Worm (Caenorhabditis elegans) whole organism, L1 larva: ENCODE results near the gene Y55B1BL.1.

Experiments used
- C04F5.9 ChIP-seq: sonication (generic microtip); optimal IDR thresholded peaks from 2 replicates; lab custom pipeline; 2016; ENCODE audit warnings: missing genetic modification characterization, missing compliant biosample characterization
- C16A3.4 ChIP-seq: fragments of 150-350 bp; optimal IDR thresholded peaks from 2 replicates; lab custom pipeline; 2014; ENCODE audit warnings: missing biosample characterization, missing genetic modification characterization
- C34B4.2 ChIP-seq: sonication (generic microtip); optimal IDR thresholded peaks from 2 replicates; lab custom pipeline; 2017; ENCODE audit warnings: mild to moderate bottlenecking, missing genetic modification characterization, missing compliant biosample characterization
- F16B12.6 ChIP-seq: fragments of 150-350 bp; optimal IDR thresholded peaks from 2 replicates; lab custom pipeline; 2014; ENCODE audit warnings: missing biosample characterization, missing genetic modification characterization
- Y116A8C.19 ChIP-seq: sonication (generic microtip); optimal IDR thresholded peaks from 2 replicates; lab custom pipeline; 2016; ENCODE audit warnings: missing compliant biosample characterization, missing genetic modification characterization, borderline replicate concordance
- alr-1 ChIP-seq: fragments of 200-800 bp; sonication (Bioruptor generic); optimal IDR thresholded peaks from 2 replicates; lab custom pipeline; 2018; ENCODE audit warnings: borderline replicate concordance, mild to moderate bottlenecking, missing genetic modification characterization, missing compliant biosample characterization
- blmp-1 ChIP-seq: fragments of 150-350 bp; optimal IDR thresholded peaks from 2 replicates; lab custom pipeline; 2014; ENCODE audit warnings: missing biosample characterization, missing genetic modification characterization
- ceh-8 ChIP-seq: fragments of 200-800 bp; sonication (Bioruptor generic); optimal IDR thresholded peaks from 2 replicates; lab custom pipeline; 2018; ENCODE audit warnings: mild to moderate bottlenecking, missing genetic modification characterization, moderate library complexity, missing compliant biosample characterization
- ceh-90 ChIP-seq: sonication (generic microtip); optimal IDR thresholded peaks from 2 replicates; lab custom pipeline; 2016; ENCODE audit warnings: missing genetic modification characterization, missing compliant biosample characterization
- ces-1 ChIP-seq: fragments of 150-350 bp; optimal IDR thresholded peaks from 2 replicates; lab custom pipeline; 2014; ENCODE audit warnings: missing biosample characterization, missing genetic modification reagents, missing genetic modification characterization
- dpl-1 ChIP-seq, 3 experiments: fragments of 150-350 bp in 2 of 3; sonication (generic microtip) in 1 of 3; optimal IDR thresholded peaks; 2 replicates each; lab custom pipeline; 2014 to 2017; ENCODE audit warnings: missing biosample characterization in 3 of 3, missing genetic modification characterization in 3 of 3, missing genetic modification reagents in 3 of 3
- dsc-1 ChIP-seq: sonication (generic microtip); optimal IDR thresholded peaks from 2 replicates; lab custom pipeline; 2016; ENCODE audit warnings: mild to moderate bottlenecking, missing genetic modification characterization, missing compliant biosample characterization
- efl-3 ChIP-seq: fragments of 200-800 bp; sonication (Bioruptor generic); optimal IDR thresholded peaks from 2 replicates; lab custom pipeline; 2018; ENCODE audit warnings: mild to moderate bottlenecking, missing genetic modification characterization, missing compliant biosample characterization
- egl-27 ChIP-seq, 2 experiments: fragments of 150-350 bp in 1 of 2; sonication (generic microtip); optimal IDR thresholded peaks; 3 replicates each; lab custom pipeline; 2017 to 2018; ENCODE audit warnings: missing biosample characterization in 2 of 2, missing genetic modification characterization in 2 of 2, missing genetic modification reagents in 2 of 2
- ets-5 ChIP-seq: fragments of 200-800 bp; sonication (Bioruptor generic); IDR thresholded peaks from 2 replicates; pipeline ENCODE4 v1.3.6; 2022; ENCODE audit warnings: missing genetic modification characterization, missing compliant biosample characterization
- fkh-10 ChIP-seq: sonication (generic microtip); optimal IDR thresholded peaks from 2 replicates; lab custom pipeline; 2017; ENCODE audit warnings: missing biosample characterization, missing genetic modification reagents, missing genetic modification characterization
- fkh-4 ChIP-seq: sonication (generic microtip); optimal IDR thresholded peaks from 2 replicates; lab custom pipeline; 2016; ENCODE audit warnings: missing compliant biosample characterization, missing genetic modification characterization, borderline replicate concordance
- fkh-8 ChIP-seq: sonication (generic microtip); optimal IDR thresholded peaks from 2 replicates; lab custom pipeline; 2016; ENCODE audit warnings: mild to moderate bottlenecking, missing genetic modification characterization, missing compliant biosample characterization
- fos-1 ChIP-seq: fragments of 150-350 bp; optimal IDR thresholded peaks from 2 replicates; lab custom pipeline; 2014; ENCODE audit warnings: missing biosample characterization, missing genetic modification characterization
- grh-1 ChIP-seq: fragments of 200-800 bp; sonication (Bioruptor generic); IDR thresholded peaks from 2 replicates; pipeline ENCODE4 v1.3.6; 2022; ENCODE audit warnings: missing genetic modification reagents, missing genetic modification characterization, missing compliant biosample characterization
- hlh-4 ChIP-seq: sonication (generic microtip); optimal IDR thresholded peaks from 2 replicates; lab custom pipeline; 2016; ENCODE audit warnings: mild to moderate bottlenecking, missing genetic modification characterization, missing compliant biosample characterization
- irx-1 ChIP-seq: sonication (generic microtip); optimal IDR thresholded peaks from 2 replicates; lab custom pipeline; 2016; ENCODE audit warnings: missing genetic modification characterization, missing compliant biosample characterization
- lin-14 ChIP-seq: fragments of 200-800 bp; sonication (Bioruptor generic); optimal IDR thresholded peaks from 2 replicates; lab custom pipeline; 2018; ENCODE audit warnings: mild to moderate bottlenecking, missing genetic modification characterization, moderate library complexity, missing compliant biosample characterization
- lin-15B ChIP-seq: fragments of 150-350 bp; sonication (generic microtip); optimal IDR thresholded peaks from 3 replicates; lab custom pipeline; 2014; ENCODE audit warnings: missing biosample characterization, missing genetic modification characterization
- lin-35 ChIP-seq, 2 experiments: fragments of 150-350 bp; optimal IDR thresholded peaks; 2 replicates each; lab custom pipeline; 2014; ENCODE audit warnings: missing biosample characterization in 2 of 2, missing genetic modification characterization in 2 of 2, missing genetic modification reagents in 2 of 2
- lin-39 ChIP-seq: fragments of 150-350 bp; optimal IDR thresholded peaks from 2 replicates; lab custom pipeline; 2014; ENCODE audit warnings: missing biosample characterization, missing genetic modification reagents, missing genetic modification characterization
- mab-9 ChIP-seq: fragments of 200-800 bp; sonication (Bioruptor generic); IDR thresholded peaks from 2 replicates; pipeline ENCODE4 v1.3.6; 2022; ENCODE audit warnings: missing genetic modification reagents, missing genetic modification characterization, missing compliant biosample characterization
- mep-1 ChIP-seq: fragments of 150-350 bp; optimal IDR thresholded peaks from 2 replicates; lab custom pipeline; 2014; ENCODE audit warnings: missing biosample characterization, missing genetic modification characterization
- nhr-19 ChIP-seq: fragments of 200-800 bp; sonication (Bioruptor generic); conservative IDR thresholded peaks from 2 replicates; pipeline ENCODE4 v1.3.6; 2022; ENCODE audit warnings: missing genetic modification characterization, missing compliant biosample characterization
- nhr-20 ChIP-seq: sonication (generic microtip); optimal IDR thresholded peaks from 2 replicates; lab custom pipeline; 2016; ENCODE audit warnings: mild to moderate bottlenecking, missing genetic modification characterization, missing compliant biosample characterization
- nhr-28 ChIP-seq: fragments of 150-350 bp; optimal IDR thresholded peaks from 2 replicates; lab custom pipeline; 2014; ENCODE audit warnings: missing biosample characterization, missing genetic modification characterization
- nhr-47 ChIP-seq: sonication (generic microtip); optimal IDR thresholded peaks from 2 replicates; lab custom pipeline; 2016; ENCODE audit warnings: mild to moderate bottlenecking, missing genetic modification characterization, moderate library complexity, missing compliant biosample characterization
- nhr-71 ChIP-seq: sonication (generic microtip); optimal IDR thresholded peaks from 2 replicates; lab custom pipeline; 2016; ENCODE audit warnings: mild to moderate bottlenecking, missing genetic modification characterization, moderate library complexity, missing compliant biosample characterization
- nhr-76 ChIP-seq: sonication (generic microtip); optimal IDR thresholded peaks from 2 replicates; lab custom pipeline; 2017; ENCODE audit warnings: missing biosample characterization, missing genetic modification characterization
- nhr-77 ChIP-seq: fragments of 150-350 bp; optimal IDR thresholded peaks from 2 replicates; lab custom pipeline; 2014; ENCODE audit warnings: missing biosample characterization, missing genetic modification characterization
- nhr-84 ChIP-seq: sonication (generic microtip); optimal IDR thresholded peaks from 2 replicates; lab custom pipeline; 2017; ENCODE audit warnings: missing biosample characterization, missing genetic modification characterization
- nhr-85 ChIP-seq: sonication (generic microtip); peaks from one replicate; lab custom pipeline; 2016; ENCODE audit warnings: missing genetic modification characterization, inconsistent platforms, missing compliant biosample characterization
- nhr-90 ChIP-seq: sonication (generic microtip); optimal IDR thresholded peaks from 2 replicates; lab custom pipeline; 2016; ENCODE audit warnings: mild to moderate bottlenecking, missing genetic modification characterization, missing compliant biosample characterization; ENCODE audit not compliant: poor library complexity
- pag-3 ChIP-seq: sonication (generic microtip); optimal IDR thresholded peaks from 2 replicates; lab custom pipeline; 2017; ENCODE audit warnings: missing genetic modification characterization, mild to moderate bottlenecking, missing compliant biosample characterization, antibody characterized with exemption, borderline replicate concordance; ENCODE audit not compliant: insufficient read depth
- pax-3 ChIP-seq: fragments of 200-800 bp; sonication (Bioruptor generic); optimal IDR thresholded peaks from 2 replicates; lab custom pipeline; 2018; ENCODE audit warnings: mild to moderate bottlenecking, missing genetic modification characterization, moderate library complexity, missing compliant biosample characterization
- pqm-1 ChIP-seq: sonication (generic microtip); optimal IDR thresholded peaks from 3 replicates; lab custom pipeline; 2017; ENCODE audit warnings: missing biosample characterization, missing genetic modification characterization
- rnt-1 ChIP-seq: sonication (generic microtip); optimal IDR thresholded peaks from 2 replicates; lab custom pipeline; 2016; ENCODE audit warnings: mild to moderate bottlenecking, missing genetic modification characterization, moderate library complexity, missing compliant biosample characterization
- skn-1 ChIP-seq: fragments of 150-350 bp; optimal IDR thresholded peaks from 2 replicates; lab custom pipeline; 2014; ENCODE audit warnings: missing biosample characterization, missing genetic modification characterization
- snpc-4 ChIP-seq: fragments of 150-350 bp; optimal IDR thresholded peaks from 2 replicates; lab custom pipeline; 2014; ENCODE audit warnings: missing biosample characterization, missing genetic modification characterization
- sptf-1 ChIP-seq: fragments of 150-350 bp; optimal IDR thresholded peaks from 2 replicates; lab custom pipeline; 2014; ENCODE audit warnings: missing biosample characterization, missing genetic modification characterization
- sup-37 ChIP-seq: fragments of 200-800 bp; sonication (Bioruptor generic); optimal IDR thresholded peaks from 2 replicates; lab custom pipeline; 2018; ENCODE audit warnings: mild to moderate bottlenecking, missing genetic modification characterization, missing compliant biosample characterization
- swsn-7 ChIP-seq: sonication (generic microtip); optimal IDR thresholded peaks from 2 replicates; lab custom pipeline; 2016; ENCODE audit warnings: missing genetic modification characterization, missing compliant biosample characterization
- xbp-1 ChIP-seq: sonication (generic microtip); optimal IDR thresholded peaks from 2 replicates; lab custom pipeline; 2016; ENCODE audit warnings: missing genetic modification characterization, missing compliant biosample characterization
- zag-1 ChIP-seq: fragments of 150-350 bp; optimal IDR thresholded peaks from 2 replicates; lab custom pipeline; 2014; ENCODE audit warnings: missing biosample characterization, missing genetic modification characterization
- zip-4 ChIP-seq: fragments of 200-800 bp; sonication (Bioruptor generic); optimal IDR thresholded peaks from 2 replicates; lab custom pipeline; 2018; ENCODE audit warnings: mild to moderate bottlenecking, missing genetic modification characterization, moderate library complexity, missing compliant biosample characterization
- ztf-11 ChIP-seq, 2 experiments: sonication (generic microtip); optimal IDR thresholded peaks; 2 replicates each; lab custom pipeline; 2016 to 2017; ENCODE audit warnings: missing genetic modification characterization in 2 of 2, missing biosample characterization in 1 of 2, missing compliant biosample characterization in 1 of 2
- ztf-4 ChIP-seq: fragments of 150-350 bp; optimal IDR thresholded peaks from 2 replicates; lab custom pipeline; 2014; ENCODE audit warnings: missing biosample characterization, missing genetic modification characterization

The Y55B1BL.1 gene

ce11 chrIII:432988-433387, 30.8 kb downstream of the Y55B1BL.1 start (continued):
- peak in 1 of 2 experiments; percentile 37 for TF ChIP-seq egl-27 (tag; optimal IDR thresholded peaks at IDR 0.05; lab: Kevin White, UChicago)
- TF ChIP-seq nhr-90 (tag; lab: Kevin White, UChicago), result peak; percentile 49
- peak; percentile 46 to 49 for TF ChIP-seq lin-35 (GFP tag; optimal IDR thresholded peaks at IDR 0.05; lab: Kevin White, UChicago)
- no peak for TF ChIP-seq xbp-1 (tag; lab: Kevin White, UChicago)
- no peak for TF ChIP-seq C34B4.2
- peak; percentile 17 for TF ChIP-seq dsc-1 (tag; lab: Kevin White, UChicago)
- TF ChIP-seq lin-39 (tag; lab: Kevin White, UChicago), result no peak
- no peak for TF ChIP-seq nhr-76
- no peak for TF ChIP-seq efl-3 (GFP tag; lab: Kevin White, UChicago)
- TF ChIP-seq fkh-10 (GFP tag; lab: Kevin White, UChicago), result no peak
- peak; percentile 90 for TF ChIP-seq lin-14 (GFP tag; lab: Kevin White, UChicago)
- TF ChIP-seq C04F5.9 (tag; lab: Kevin White, UChicago), result no peak
- TF ChIP-seq swsn-7 (tag; lab: Kevin White, UChicago), result peak; percentile 42
- peak; percentile 70 for TF ChIP-seq rnt-1
- no peak for TF ChIP-seq Y116A8C.19 (tag; lab: Kevin White, UChicago)
- TF ChIP-seq ces-1 (GFP tag; lab: Kevin White, UChicago), result no peak
- no peak for TF ChIP-seq sptf-1
- TF ChIP-seq dpl-1 (GFP tag; optimal IDR thresholded peaks at IDR 0.05; lab: Kevin White, UChicago), result peak; percentile 24 to 45 (median 34)
- TF ChIP-seq mab-9 (GFP tag; lab: Robert Waterston, UW), result no peak
- peak; percentile 9 for TF ChIP-seq C16A3.4 (tag; lab: Kevin White, UChicago)
- peak; percentile 61 for TF ChIP-seq nhr-20
- TF ChIP-seq F16B12.6 (tag; lab: Kevin White, UChicago), result peak; percentile 15
- no peak for TF ChIP-seq nhr-84 (tag; lab: Kevin White, UChicago)
- no peak for TF ChIP-seq pax-3
- peak; percentile 78 for TF ChIP-seq grh-1 (GFP tag; lab: Robert Waterston, UW)
- TF ChIP-seq pag-3 (tag; lab: Kevin White, UChicago), result no peak
- TF ChIP-seq skn-1, result peak; percentile 57
- TF ChIP-seq nhr-28, result no peak
- peak; percentile 45 for TF ChIP-seq ceh-8 (GFP tag; lab: Kevin White, UChicago)
- TF ChIP-seq fkh-4, result no peak
- TF ChIP-seq sup-37, result no peak
- peak; percentile 51 for TF ChIP-seq nhr-77
- TF ChIP-seq fos-1, result no peak
- TF ChIP-seq lin-15B (tag; lab: Kevin White, UChicago), result no peak
- TF ChIP-seq snpc-4, result no peak
- no peak for TF ChIP-seq zip-4
- TF ChIP-seq zag-1 (tag; lab: Kevin White, UChicago), result no peak
- TF ChIP-seq blmp-1, result peak; percentile 71
- no peak for TF ChIP-seq ets-5 (GFP tag; lab: Robert Waterston, UW)
- TF ChIP-seq, all 84 proteins: peak for 29

DNA sequence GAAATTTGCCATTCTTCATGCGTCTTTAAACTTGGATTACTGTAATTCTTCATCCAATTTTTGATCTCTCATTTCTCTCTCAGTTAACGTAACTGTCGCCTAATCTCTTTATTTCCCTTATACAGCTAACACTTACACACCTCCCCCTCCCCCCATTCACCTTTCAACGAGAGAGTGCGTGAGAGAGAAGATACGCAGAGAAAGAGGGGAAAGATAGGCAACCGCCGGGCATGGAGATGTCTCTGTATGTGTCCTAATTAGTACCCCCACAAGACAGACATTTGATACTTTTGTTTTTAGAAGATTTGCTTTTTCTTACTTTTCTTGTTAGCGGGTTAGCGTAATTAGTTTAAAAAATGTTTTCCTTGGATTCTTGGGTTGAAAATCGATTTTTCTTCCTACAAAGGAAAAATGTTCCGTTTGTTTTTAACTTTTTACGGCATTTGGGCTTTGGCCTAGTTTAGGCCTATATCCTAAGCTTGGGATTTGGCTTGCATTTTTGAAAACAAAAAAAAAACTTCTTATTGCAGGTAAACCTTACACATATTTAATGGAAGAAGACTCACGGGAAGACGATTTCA, 32.3 kb downstream of the Y55B1BL.1 start, which contains the start of gene affl-2:
Gene affl-2 (plus strand): TSS at position 531 of the 581 bp plus-strand sequence.
- TF ChIP-seq ztf-11 (tag; optimal IDR thresholded peaks at IDR 0.05; lab: Kevin White, UChicago) (no peak), ztf-4 (no peak), rnt-1 (peak; percentile 9), hlh-4 (no peak), alr-1 (tag; lab: Kevin White, UChicago) (no peak), fkh-8 (tag; lab: Kevin White, UChicago) (no peak), nhr-20 (peak; percentile 14), xbp-1 (tag; lab: Kevin White, UChicago) (no peak), irx-1 (tag; lab: Kevin White, UChicago) (no peak), F16B12.6 (tag; lab: Kevin White, UChicago) (no peak), nhr-85 (tag; lab: Kevin White, UChicago) (no peak), nhr-47 (tag; lab: Kevin White, UChicago) (no peak), ets-5 (GFP tag; lab: Robert Waterston, UW) (no peak), blmp-1 (peak; percentile 90), pqm-1 (tag; lab: Kevin White, UChicago) (no peak), mep-1 (peak; percentile 70), dpl-1 (GFP tag; optimal IDR thresholded peaks at IDR 0.05; lab: Kevin White, UChicago) (no peak), sup-37 (no peak), fkh-10 (GFP tag; lab: Kevin White, UChicago) (no peak), nhr-71 (no peak), ceh-90 (tag; lab: Kevin White, UChicago) (no peak), snpc-4 (no peak), lin-14 (GFP tag; lab: Kevin White, UChicago) (peak; percentile 74), nhr-19 (GFP tag; lab: Robert Waterston, UW) (no peak)
